Worm (Caenorhabditis elegans) whole organism, early embryonic: ENCODE results near the gene T22B2.1.

Experiments used
- B0310.2 ChIP-seq: sonication (generic microtip); optimal IDR thresholded peaks from 2 replicates; lab custom pipeline; 2016; ENCODE audit warnings: mild to moderate bottlenecking, missing genetic modification characterization, missing compliant biosample characterization
- ama-1 ChIP-seq: fragments of 150-350 bp; optimal IDR thresholded peaks from 2 replicates; lab custom pipeline; 2014
- ceh-13 ChIP-seq: fragments of 200-800 bp; sonication (Bioruptor generic); optimal IDR thresholded peaks from 2 replicates; lab custom pipeline; 2018; ENCODE audit warnings: mild to moderate bottlenecking, missing genetic modification characterization, missing compliant biosample characterization
- ceh-36 ChIP-seq: sonication (generic microtip); optimal IDR thresholded peaks from 2 replicates; lab custom pipeline; 2016; ENCODE audit warnings: missing genetic modification characterization, inconsistent platforms, missing compliant biosample characterization
- ets-7 ChIP-seq: sonication (generic microtip); optimal IDR thresholded peaks from 2 replicates; lab custom pipeline; 2016; ENCODE audit warnings: missing genotype, missing genetic modification characterization, missing compliant biosample characterization
- hmbx-1 ChIP-seq: sonication (generic microtip); optimal IDR thresholded peaks from 2 replicates; lab custom pipeline; 2016; ENCODE audit warnings: mild to moderate bottlenecking, missing genetic modification characterization, missing compliant biosample characterization
- hmg-4 ChIP-seq: fragments of 200-800 bp; sonication (Bioruptor generic); optimal IDR thresholded peaks from 2 replicates; lab custom pipeline; 2018; ENCODE audit warnings: mild to moderate bottlenecking, missing genetic modification characterization, missing compliant biosample characterization
- pes-1 ChIP-seq: fragments of 200-800 bp; sonication (Bioruptor generic); IDR thresholded peaks from 2 replicates; pipeline ENCODE4 v1.3.6; 2022; ENCODE audit warnings: missing genetic modification reagents, missing genetic modification characterization, missing compliant biosample characterization
- scrt-1 ChIP-seq: fragments of 200-800 bp; sonication (Bioruptor generic); IDR thresholded peaks from 2 replicates; pipeline ENCODE4 v1.3.6; 2022; ENCODE audit warnings: missing genetic modification characterization, missing compliant biosample characterization
- tbx-11 ChIP-seq: fragments of 200-800 bp; sonication (Bioruptor generic); IDR thresholded peaks from 2 replicates; pipeline ENCODE4 v1.3.6; 2022; ENCODE audit warnings: missing genetic modification characterization, missing compliant biosample characterization
- tbx-37 ChIP-seq: fragments of 200-800 bp; sonication (Bioruptor generic); conservative IDR thresholded peaks from 2 replicates; pipeline ENCODE4 v1.3.6; 2022; ENCODE audit warnings: missing genetic modification reagents, missing genetic modification characterization, missing compliant biosample characterization
- tra-4 ChIP-seq: sonication (generic microtip); optimal IDR thresholded peaks from 2 replicates; lab custom pipeline; 2017; ENCODE audit warnings: missing genetic modification characterization, missing compliant biosample characterization

DNA sequence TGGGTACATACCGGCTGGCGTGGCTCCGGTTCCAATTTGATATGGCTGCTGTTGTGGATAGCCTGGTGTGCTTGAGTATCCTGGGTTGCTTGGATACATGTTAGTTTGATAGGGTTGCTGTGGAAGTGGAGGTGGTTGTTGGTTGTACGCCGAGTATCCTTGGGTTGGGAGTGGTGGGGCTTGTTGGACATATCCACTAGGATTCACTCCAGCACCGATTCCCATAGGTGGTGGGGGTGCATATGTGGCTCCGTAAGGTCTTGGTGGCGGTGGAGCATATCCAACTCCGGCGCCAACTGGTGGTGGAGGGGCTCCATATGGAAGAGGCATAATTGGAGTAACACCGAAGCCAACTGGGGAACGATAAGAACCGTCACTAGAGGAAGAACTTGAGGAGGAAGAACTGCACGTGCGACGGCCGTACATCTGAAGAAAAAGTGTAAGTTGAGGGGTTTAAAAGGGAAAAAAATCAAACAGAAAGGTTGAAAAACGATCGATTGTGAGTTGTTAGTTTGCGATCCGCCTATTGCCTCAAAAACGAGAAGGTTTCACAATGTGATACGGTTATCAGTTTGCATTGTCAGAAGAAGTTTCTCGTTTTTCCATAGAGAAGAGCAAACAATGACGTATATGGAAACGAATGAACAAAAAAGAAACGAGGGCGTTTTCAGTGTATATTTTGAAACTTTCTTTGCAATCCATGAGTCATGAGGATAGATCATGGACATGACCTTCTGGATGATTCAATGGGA is 42.5 kb downstream of the T22B2.1 start, which contains the start of gene C16B8.3:
- no peak for TF ChIP-seq pes-1 (GFP tag; lab: Robert Waterston, UW)
- no peak for TF ChIP-seq ama-1 (lab: Kevin White, UChicago)
- TF ChIP-seq ceh-13 = no peak
- no peak for TF ChIP-seq ets-7 (tag; lab: Kevin White, UChicago)
- TF ChIP-seq tbx-37 (GFP tag; lab: Robert Waterston, UW) = no peak
- TF ChIP-seq tra-4 (tag; lab: Kevin White, UChicago) = no peak
- TF ChIP-seq B0310.2 (tag; lab: Kevin White, UChicago) = no peak
- TF ChIP-seq ceh-36 (tag; lab: Kevin White, UChicago) = no peak
- no peak for TF ChIP-seq hmg-4 (GFP tag; lab: Kevin White, UChicago)
- no peak for TF ChIP-seq scrt-1 (GFP tag; lab: Robert Waterston, UW)
- no peak for TF ChIP-seq hmbx-1 (tag; lab: Kevin White, UChicago)
- no peak for TF ChIP-seq tbx-11
